Worm (Caenorhabditis elegans) whole organism, L2 larva: ENCODE results near the gene ZK177.1.

Experiments
- F13H6.1 ChIP-seq: sonication (generic microtip); optimal IDR thresholded peaks from 2 replicates; lab custom pipeline; 2016; ENCODE audit warnings: missing genetic modification characterization, missing compliant biosample characterization
- ama-1 ChIP-seq: fragments of 150-350 bp; optimal IDR thresholded peaks from 2 replicates; lab custom pipeline; 2018; ENCODE audit warnings: inconsistent platforms
- egl-27 ChIP-seq: sonication (generic microtip); optimal IDR thresholded peaks from 3 replicates; lab custom pipeline; 2017; ENCODE audit warnings: missing biosample characterization, missing genetic modification reagents, missing genetic modification characterization
- elt-3 ChIP-seq: sonication (generic microtip); optimal IDR thresholded peaks from 2 replicates; lab custom pipeline; 2017; ENCODE audit warnings: missing biosample characterization, missing genetic modification characterization
- lin-11 ChIP-seq: fragments of 150-350 bp; sonication (generic microtip); optimal IDR thresholded peaks from 2 replicates; lab custom pipeline; 2014; ENCODE audit warnings: missing biosample characterization, missing genetic modification characterization, inconsistent platforms, mixed read lengths
- lin-13 ChIP-seq: fragments of 150-350 bp; optimal IDR thresholded peaks from 2 replicates; lab custom pipeline; 2014; ENCODE audit warnings: missing biosample characterization, missing genetic modification reagents, missing genetic modification characterization
- mab-5 ChIP-seq: fragments of 150-350 bp; optimal IDR thresholded peaks from 2 replicates; lab custom pipeline; 2014; ENCODE audit warnings: missing biosample characterization, missing genetic modification characterization
- nhr-77 ChIP-seq: fragments of 150-350 bp; optimal IDR thresholded peaks from 2 replicates; lab custom pipeline; 2014; ENCODE audit warnings: missing biosample characterization, missing genetic modification characterization
- skn-1 ChIP-seq: sonication (generic microtip); optimal IDR thresholded peaks from 2 replicates; lab custom pipeline; 2017; ENCODE audit warnings: missing biosample characterization, missing genetic modification characterization
- snpc-4 ChIP-seq: fragments of 150-350 bp; optimal IDR thresholded peaks from 2 replicates; lab custom pipeline; 2014; ENCODE audit warnings: missing biosample characterization, missing genetic modification characterization
- unc-39 ChIP-seq: fragments of 150-350 bp; optimal IDR thresholded peaks from 2 replicates; lab custom pipeline; 2014; ENCODE audit warnings: missing biosample characterization, missing genetic modification characterization
- unc-62 ChIP-seq: fragments of 150-350 bp; optimal IDR thresholded peaks from 2 replicates; lab custom pipeline; 2014; ENCODE audit warnings: missing biosample characterization, missing genetic modification reagents, missing genetic modification characterization

- TF ChIP-seq lin-13 (GFP tag; lab: Kevin White, UChicago) (no peak), mab-5 (no peak), egl-27 (tag; lab: Kevin White, UChicago) (no peak), elt-3 (tag; lab: Kevin White, UChicago) (no peak), skn-1 (tag; lab: Kevin White, UChicago) (no peak), ama-1 (lab: Kevin White, UChicago) (no peak), unc-39 (tag; lab: Kevin White, UChicago) (no peak), lin-11 (tag; lab: Kevin White, UChicago) (no peak), unc-62 (no peak), F13H6.1 (tag; lab: Kevin White, UChicago) (no peak), nhr-77 (tag; lab: Kevin White, UChicago) (no peak), snpc-4 (tag; lab: Kevin White, UChicago) (no peak)
Measured at ce11 chrII:5521411-5521810, 6.5 kb upstream of the ZK177.1 start, which contains the start of gene ZK177.12.
